Worm (Caenorhabditis elegans): ENCODE data around the gene lin-42.

Gene lin-42

DNA sequence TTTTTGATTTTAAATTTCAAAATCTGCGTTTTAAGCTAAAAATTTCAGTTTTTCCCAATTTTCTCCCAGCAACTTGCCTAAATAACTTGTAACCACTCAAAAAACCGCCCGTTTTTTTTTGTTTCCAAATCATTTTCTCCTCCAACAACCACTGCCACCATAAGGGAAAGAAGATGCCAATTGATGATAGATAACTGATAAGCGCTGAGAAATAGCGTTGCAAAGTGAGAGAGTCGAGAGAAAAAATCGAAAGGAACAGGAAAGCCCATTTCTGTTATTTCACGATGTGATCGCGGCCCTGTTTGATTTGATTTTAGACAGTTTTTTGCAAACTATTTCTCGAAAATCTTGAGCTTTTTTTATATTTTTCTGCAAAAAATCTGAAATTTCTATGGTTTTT, 62.5 kb downstream of the lin-42 start (continued):
- no peak for TF ChIP-seq C04F5.9 (tag; optimal IDR thresholded peaks at IDR 0.05)
- TF ChIP-seq vab-15 (tag; optimal IDR thresholded peaks at IDR 0.05): no peak
- TF ChIP-seq dpl-1 (GFP tag; optimal IDR thresholded peaks at IDR 0.05): no peak
- TF ChIP-seq lin-15B (tag; optimal IDR thresholded peaks at IDR 0.05): no peak
- no peak for TF ChIP-seq unc-30 (tag; optimal IDR thresholded peaks at IDR 0.05)
- peak; percentile 76 for TF ChIP-seq pag-3 (tag; optimal IDR thresholded peaks at IDR 0.05; ENCODE audit: borderline replicate concordance, insufficient read depth)
- no peak for TF ChIP-seq mep-1 (tag; optimal IDR thresholded peaks at IDR 0.05)
- no peak for TF ChIP-seq sox-4 (tag; optimal IDR thresholded peaks at IDR 0.05)
- no peak for TF ChIP-seq nhr-47 (tag; optimal IDR thresholded peaks at IDR 0.05)
- TF ChIP-seq zag-1 (tag; optimal IDR thresholded peaks at IDR 0.05): no peak
- peak; percentile 49 for TF ChIP-seq lin-14 (GFP tag; optimal IDR thresholded peaks at IDR 0.05)
- peak; percentile 72 for TF ChIP-seq nhr-85 (tag)
- no peak for TF ChIP-seq Y116A8C.19 (tag; optimal IDR thresholded peaks at IDR 0.05; ENCODE audit: borderline replicate concordance)

DNA sequence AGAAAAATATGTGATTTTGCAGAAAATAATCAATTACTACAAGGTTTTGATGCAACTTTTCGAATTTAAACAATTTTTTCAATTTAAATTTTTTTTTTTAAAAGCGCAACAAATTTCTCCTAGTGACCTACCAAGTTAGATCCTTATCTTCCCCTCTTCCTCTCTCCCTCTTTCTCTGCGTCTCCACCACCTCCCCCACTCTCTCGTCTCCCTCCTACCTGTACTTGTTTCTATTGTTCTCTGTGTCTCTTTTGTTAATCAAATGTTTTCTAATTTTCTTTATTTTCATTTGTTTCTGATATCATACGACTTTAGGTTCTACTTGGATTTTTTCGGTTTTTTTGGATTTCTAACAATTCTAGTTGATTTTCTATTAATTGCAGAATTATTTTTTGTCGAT, 64.0 kb downstream of the lin-42 start:
- peak; percentile 44 for TF ChIP-seq nhr-20 (tag; optimal IDR thresholded peaks at IDR 0.05)
- TF ChIP-seq xbp-1 (tag; optimal IDR thresholded peaks at IDR 0.05): no peak
- TF ChIP-seq C04F5.9 (tag; optimal IDR thresholded peaks at IDR 0.05): no peak
- no peak for TF ChIP-seq unc-62 (GFP tag; optimal IDR thresholded peaks at IDR 0.05)
- peak; percentile 45 for TF ChIP-seq nhr-90 (tag; optimal IDR thresholded peaks at IDR 0.05; ENCODE audit: poor library complexity)
- TF ChIP-seq aha-1 (tag; optimal IDR thresholded peaks at IDR 0.05): no peak
- peak; percentile 4 for TF ChIP-seq swsn-7 (tag; optimal IDR thresholded peaks at IDR 0.05)
- no peak for TF ChIP-seq efl-3 (GFP tag; optimal IDR thresholded peaks at IDR 0.05)
- no peak for TF ChIP-seq hlh-17 (GFP tag; optimal IDR thresholded peaks at IDR 0.05; ENCODE audit: borderline replicate concordance)
- no peak for TF ChIP-seq fkh-8 (tag; optimal IDR thresholded peaks at IDR 0.05)
- TF ChIP-seq sptf-1 (tag; optimal IDR thresholded peaks at IDR 0.05): no peak
- no peak for TF ChIP-seq tlp-1 (tag; optimal IDR thresholded peaks at IDR 0.05)
- TF ChIP-seq nhr-77 (tag; optimal IDR thresholded peaks at IDR 0.05): no peak
- TF ChIP-seq pag-3 (tag; optimal IDR thresholded peaks at IDR 0.05; ENCODE audit: borderline replicate concordance, insufficient read depth): no peak
- no peak for TF ChIP-seq nhr-84 (tag; optimal IDR thresholded peaks at IDR 0.05)
- TF ChIP-seq irx-1 (tag; optimal IDR thresholded peaks at IDR 0.05): no peak
- TF ChIP-seq lin-13 (GFP tag; optimal IDR thresholded peaks at IDR 0.05): no peak
- peak; percentile 13 to 28 for TF ChIP-seq lsy-2 (tag; optimal IDR thresholded peaks at IDR 0.05)
- no peak for TF ChIP-seq lin-39 (tag; optimal IDR thresholded peaks at IDR 0.05)
- TF ChIP-seq nhr-47 (tag; optimal IDR thresholded peaks at IDR 0.05): no peak
- no peak for TF ChIP-seq nhr-11 (tag; optimal IDR thresholded peaks at IDR 0.05)
- TF ChIP-seq ztf-4 (tag; optimal IDR thresholded peaks at IDR 0.05): no peak
- TF ChIP-seq mep-1 (tag; optimal IDR thresholded peaks at IDR 0.05): peak; percentile 55
- peak; percentile 80 for TF ChIP-seq blmp-1 (tag; optimal IDR thresholded peaks at IDR 0.05)
- TF ChIP-seq alr-1 (tag; optimal IDR thresholded peaks at IDR 0.05; ENCODE audit: borderline replicate concordance): no peak
- no peak for TF ChIP-seq dpl-1 (GFP tag; optimal IDR thresholded peaks at IDR 0.05)
- TF ChIP-seq elt-3 (tag; optimal IDR thresholded peaks at IDR 0.05): peak in 1 of 6 experiments; percentile 68
- peak; percentile 26 for TF ChIP-seq elt-2 (tag; optimal IDR thresholded peaks at IDR 0.05)
- peak in 1 of 2 experiments; percentile 26 for TF ChIP-seq efl-1 (optimal IDR thresholded peaks at IDR 0.05)
- peak in 1 of 2 experiments; percentile 72 for TF ChIP-seq efl-1 (GFP tag; optimal IDR thresholded peaks at IDR 0.05 in 1 of 2)
- no peak for TF ChIP-seq egl-13 (tag; optimal IDR thresholded peaks at IDR 0.05)
- no peak for TF ChIP-seq rnt-1 (tag; optimal IDR thresholded peaks at IDR 0.05)
- TF ChIP-seq zip-4 (GFP tag; optimal IDR thresholded peaks at IDR 0.05): no peak
- peak; percentile 87 for TF ChIP-seq nhr-85 (tag)
- no peak for TF ChIP-seq mab-9 (GFP tag; IDR thresholded peaks at IDR 0.05)
- no peak for TF ChIP-seq lir-3 (tag; optimal IDR thresholded peaks at IDR 0.05; ENCODE audit: poor library complexity)
- no peak for TF ChIP-seq sup-37 (GFP tag; optimal IDR thresholded peaks at IDR 0.05)
- peak; percentile 41; the same call in 1 of the 2 replicates for TF ChIP-seq grh-1 (GFP tag; IDR thresholded peaks at IDR 0.05)
- TF ChIP-seq ceh-88 (GFP tag; IDR thresholded peaks at IDR 0.05): no peak
- TF ChIP-seq lin-35 (GFP tag; optimal IDR thresholded peaks at IDR 0.05): peak in 1 of 2 experiments; percentile 49
- no peak for TF ChIP-seq nhr-71 (tag; optimal IDR thresholded peaks at IDR 0.05)
- TF ChIP-seq ceh-90 (tag; optimal IDR thresholded peaks at IDR 0.05): no peak
- no peak for TF ChIP-seq ceh-8 (GFP tag; optimal IDR thresholded peaks at IDR 0.05)
- TF ChIP-seq ama-1 (optimal IDR thresholded peaks at IDR 0.05): no peak
